Fruit fly (Drosophila melanogaster) whole organism: ENCODE results near the gene CG43074.

Source experiments
- Dll ChIP-seq: fragments of >200 bp; optimal IDR thresholded peaks from 2 replicates; lab custom pipeline; 2017
- EcR ChIP-seq, 2 experiments: fragments of >200 bp; optimal IDR thresholded peaks; 2 replicates each; lab custom pipeline; 2017; ENCODE audit warnings: missing biosample characterization in 2 of 2, missing genetic modification characterization in 2 of 2, missing genetic modification reagents in 2 of 2
- pan ChIP-seq: fragments of >200 bp; optimal IDR thresholded peaks from 2 replicates; lab custom pipeline; 2017
- psq ChIP-seq: fragments of >200 bp; optimal IDR thresholded peaks from 2 replicates; lab custom pipeline; 2017
- usp ChIP-seq: fragments of >200 bp; optimal IDR thresholded peaks from 2 replicates; lab custom pipeline; 2017; ENCODE audit warnings: missing biosample characterization, missing genetic modification characterization, mixed read lengths

DNA sequence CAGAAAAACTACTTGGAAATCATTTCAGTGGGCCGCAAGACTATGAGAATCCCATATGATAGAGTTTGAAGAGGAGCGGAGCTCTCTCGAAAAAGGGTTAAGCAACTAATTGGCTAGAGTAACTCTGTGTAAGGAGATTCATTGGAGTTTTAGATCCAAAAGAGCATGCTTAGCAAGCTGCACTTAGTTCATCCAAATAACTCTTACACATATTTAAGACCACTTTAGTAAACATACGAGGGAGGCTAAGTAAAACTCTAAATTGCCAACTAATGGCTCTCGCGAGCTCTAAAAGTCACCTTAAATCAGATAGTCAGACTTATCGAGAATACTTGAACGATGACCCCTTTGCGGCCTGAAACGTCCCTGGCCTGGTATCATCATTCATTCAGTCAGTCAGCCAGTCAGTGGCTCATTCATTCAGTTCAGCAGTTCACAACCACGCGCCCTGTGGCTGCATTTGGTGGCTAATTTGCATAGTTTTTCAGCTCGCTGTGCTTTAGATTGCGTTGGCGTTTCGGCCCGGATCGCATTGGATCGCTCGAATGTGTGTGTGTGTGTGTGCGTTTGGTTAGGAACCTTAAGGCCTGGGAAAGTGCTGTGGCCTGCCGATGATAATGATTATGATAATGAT lies 29.4 kb downstream of the CG43074 start:
- no peak for TF ChIP-seq pan
- no peak for TF ChIP-seq psq (lab: Kevin White, UChicago)
- TF ChIP-seq EcR (GFP tag; optimal IDR thresholded peaks at IDR 0.05; lab: Kevin White, UChicago): no peak
- TF ChIP-seq usp (GFP tag; lab: Kevin White, UChicago): no peak
- no peak for TF ChIP-seq Dll (lab: Kevin White, UChicago)
